Worm (Caenorhabditis elegans) whole organism, L1 larva: Measurements from ENCODE around the gene srh-271.

ENCODE experiments used
- C16A3.4 ChIP-seq: fragments of 150-350 bp; optimal IDR thresholded peaks from 2 replicates; lab custom pipeline; 2014; ENCODE audit warnings: missing biosample characterization, missing genetic modification characterization
- Y116A8C.19 ChIP-seq: sonication (generic microtip); optimal IDR thresholded peaks from 2 replicates; lab custom pipeline; 2016; ENCODE audit warnings: missing compliant biosample characterization, missing genetic modification characterization, borderline replicate concordance
- aly-2 ChIP-seq: fragments of 150-350 bp; optimal IDR thresholded peaks from 2 replicates; lab custom pipeline; 2014; ENCODE audit warnings: missing biosample characterization, missing genetic modification characterization
- ceh-63 ChIP-seq: fragments of 200-800 bp; sonication (Bioruptor generic); optimal IDR thresholded peaks from 2 replicates; lab custom pipeline; 2018; ENCODE audit warnings: mild to moderate bottlenecking, missing genetic modification characterization, missing compliant biosample characterization
- ceh-8 ChIP-seq: fragments of 200-800 bp; sonication (Bioruptor generic); optimal IDR thresholded peaks from 2 replicates; lab custom pipeline; 2018; ENCODE audit warnings: mild to moderate bottlenecking, missing genetic modification characterization, moderate library complexity, missing compliant biosample characterization
- ceh-90 ChIP-seq: sonication (generic microtip); optimal IDR thresholded peaks from 2 replicates; lab custom pipeline; 2016; ENCODE audit warnings: missing genetic modification characterization, missing compliant biosample characterization
- ces-1 ChIP-seq: fragments of 150-350 bp; optimal IDR thresholded peaks from 2 replicates; lab custom pipeline; 2014; ENCODE audit warnings: missing biosample characterization, missing genetic modification reagents, missing genetic modification characterization
- dpl-1 ChIP-seq, 3 experiments: fragments of 150-350 bp in 2 of 3; sonication (generic microtip) in 1 of 3; optimal IDR thresholded peaks; 2 replicates each; lab custom pipeline; 2014 to 2017; ENCODE audit warnings: missing biosample characterization in 3 of 3, missing genetic modification characterization in 3 of 3, missing genetic modification reagents in 3 of 3
- dsc-1 ChIP-seq: sonication (generic microtip); optimal IDR thresholded peaks from 2 replicates; lab custom pipeline; 2016; ENCODE audit warnings: mild to moderate bottlenecking, missing genetic modification characterization, missing compliant biosample characterization
- efl-1 ChIP-seq, 4 experiments: fragments of 150-350 bp; optimal IDR thresholded peaks in 3 of 4; peaks in 1 of 4; 1 replicate in 1 of 4; 2 replicates in 3 of 4; lab custom pipeline; 2014; ENCODE audit warnings: missing biosample characterization in 2 of 4, missing genetic modification characterization in 2 of 4, missing genetic modification reagents in 2 of 4
- efl-3 ChIP-seq: fragments of 200-800 bp; sonication (Bioruptor generic); optimal IDR thresholded peaks from 2 replicates; lab custom pipeline; 2018; ENCODE audit warnings: mild to moderate bottlenecking, missing genetic modification characterization, missing compliant biosample characterization
- egl-27 ChIP-seq, 2 experiments: fragments of 150-350 bp in 1 of 2; sonication (generic microtip); optimal IDR thresholded peaks; 3 replicates each; lab custom pipeline; 2017 to 2018; ENCODE audit warnings: missing biosample characterization in 2 of 2, missing genetic modification characterization in 2 of 2, missing genetic modification reagents in 2 of 2
- elt-2 ChIP-seq: sonication (generic microtip); optimal IDR thresholded peaks from 2 replicates; lab custom pipeline; 2016; ENCODE audit warnings: missing genetic modification characterization, mild to moderate bottlenecking, inconsistent platforms, missing compliant biosample characterization, missing genetic modification reagents
- elt-3 ChIP-seq, 6 experiments: fragments of 150-350 bp in 1 of 6; sonication (generic microtip); optimal IDR thresholded peaks; 2 replicates each; lab custom pipeline; 2017 to 2018; ENCODE audit warnings: missing biosample characterization in 6 of 6, missing genetic modification characterization in 6 of 6, inconsistent platforms in 1 of 6
- ets-5 ChIP-seq: fragments of 200-800 bp; sonication (Bioruptor generic); IDR thresholded peaks from 2 replicates; pipeline ENCODE4 v1.3.6; 2022; ENCODE audit warnings: missing genetic modification characterization, missing compliant biosample characterization
- fkh-10 ChIP-seq: sonication (generic microtip); optimal IDR thresholded peaks from 2 replicates; lab custom pipeline; 2017; ENCODE audit warnings: missing biosample characterization, missing genetic modification reagents, missing genetic modification characterization
- fkh-4 ChIP-seq: sonication (generic microtip); optimal IDR thresholded peaks from 2 replicates; lab custom pipeline; 2016; ENCODE audit warnings: missing compliant biosample characterization, missing genetic modification characterization, borderline replicate concordance
- fos-1 ChIP-seq: fragments of 150-350 bp; optimal IDR thresholded peaks from 2 replicates; lab custom pipeline; 2014; ENCODE audit warnings: missing biosample characterization, missing genetic modification characterization
- irx-1 ChIP-seq: sonication (generic microtip); optimal IDR thresholded peaks from 2 replicates; lab custom pipeline; 2016; ENCODE audit warnings: missing genetic modification characterization, missing compliant biosample characterization
- jun-1 ChIP-seq: fragments of 150-350 bp; optimal IDR thresholded peaks from 2 replicates; lab custom pipeline; 2014; ENCODE audit warnings: missing biosample characterization, missing genetic modification reagents, missing genetic modification characterization
- lin-13 ChIP-seq: fragments of 150-350 bp; optimal IDR thresholded peaks from 2 replicates; lab custom pipeline; 2014; ENCODE audit warnings: missing biosample characterization, missing genetic modification reagents, missing genetic modification characterization
- lin-14 ChIP-seq: fragments of 200-800 bp; sonication (Bioruptor generic); optimal IDR thresholded peaks from 2 replicates; lab custom pipeline; 2018; ENCODE audit warnings: mild to moderate bottlenecking, missing genetic modification characterization, moderate library complexity, missing compliant biosample characterization
- lin-15B ChIP-seq: fragments of 150-350 bp; sonication (generic microtip); optimal IDR thresholded peaks from 3 replicates; lab custom pipeline; 2014; ENCODE audit warnings: missing biosample characterization, missing genetic modification characterization
- lin-35 ChIP-seq, 2 experiments: fragments of 150-350 bp; optimal IDR thresholded peaks; 2 replicates each; lab custom pipeline; 2014; ENCODE audit warnings: missing biosample characterization in 2 of 2, missing genetic modification characterization in 2 of 2, missing genetic modification reagents in 2 of 2
- lir-3 ChIP-seq: sonication (generic microtip); optimal IDR thresholded peaks from 2 replicates; lab custom pipeline; 2016; ENCODE audit warnings: mild to moderate bottlenecking, missing genetic modification characterization, moderate library complexity, missing compliant biosample characterization; ENCODE audit not compliant: poor library complexity
- lsy-2 ChIP-seq, 2 experiments: fragments of 150-350 bp; optimal IDR thresholded peaks; 2 replicates each; lab custom pipeline; 2014; ENCODE audit warnings: missing biosample characterization in 2 of 2, missing genetic modification characterization in 2 of 2
- mef-2 ChIP-seq: fragments of 150-350 bp; optimal IDR thresholded peaks from 2 replicates; lab custom pipeline; 2014; ENCODE audit warnings: missing biosample characterization, missing genetic modification characterization
- mep-1 ChIP-seq: fragments of 150-350 bp; optimal IDR thresholded peaks from 2 replicates; lab custom pipeline; 2014; ENCODE audit warnings: missing biosample characterization, missing genetic modification characterization
- nhr-19 ChIP-seq: fragments of 200-800 bp; sonication (Bioruptor generic); conservative IDR thresholded peaks from 2 replicates; pipeline ENCODE4 v1.3.6; 2022; ENCODE audit warnings: missing genetic modification characterization, missing compliant biosample characterization
- nhr-20 ChIP-seq: sonication (generic microtip); optimal IDR thresholded peaks from 2 replicates; lab custom pipeline; 2016; ENCODE audit warnings: mild to moderate bottlenecking, missing genetic modification characterization, missing compliant biosample characterization
- nhr-237 ChIP-seq: fragments of 150-350 bp; optimal IDR thresholded peaks from 2 replicates; lab custom pipeline; 2014; ENCODE audit warnings: missing biosample characterization, missing genetic modification characterization
- nhr-71 ChIP-seq: sonication (generic microtip); optimal IDR thresholded peaks from 2 replicates; lab custom pipeline; 2016; ENCODE audit warnings: mild to moderate bottlenecking, missing genetic modification characterization, moderate library complexity, missing compliant biosample characterization
- nhr-84 ChIP-seq: sonication (generic microtip); optimal IDR thresholded peaks from 2 replicates; lab custom pipeline; 2017; ENCODE audit warnings: missing biosample characterization, missing genetic modification characterization
- nhr-85 ChIP-seq: sonication (generic microtip); peaks from one replicate; lab custom pipeline; 2016; ENCODE audit warnings: missing genetic modification characterization, inconsistent platforms, missing compliant biosample characterization
- nhr-90 ChIP-seq: sonication (generic microtip); optimal IDR thresholded peaks from 2 replicates; lab custom pipeline; 2016; ENCODE audit warnings: mild to moderate bottlenecking, missing genetic modification characterization, missing compliant biosample characterization; ENCODE audit not compliant: poor library complexity
- pag-3 ChIP-seq: sonication (generic microtip); optimal IDR thresholded peaks from 2 replicates; lab custom pipeline; 2017; ENCODE audit warnings: missing genetic modification characterization, mild to moderate bottlenecking, missing compliant biosample characterization, antibody characterized with exemption, borderline replicate concordance; ENCODE audit not compliant: insufficient read depth
- pax-3 ChIP-seq: fragments of 200-800 bp; sonication (Bioruptor generic); optimal IDR thresholded peaks from 2 replicates; lab custom pipeline; 2018; ENCODE audit warnings: mild to moderate bottlenecking, missing genetic modification characterization, moderate library complexity, missing compliant biosample characterization
- pqm-1 ChIP-seq: sonication (generic microtip); optimal IDR thresholded peaks from 3 replicates; lab custom pipeline; 2017; ENCODE audit warnings: missing biosample characterization, missing genetic modification characterization
- rnt-1 ChIP-seq: sonication (generic microtip); optimal IDR thresholded peaks from 2 replicates; lab custom pipeline; 2016; ENCODE audit warnings: mild to moderate bottlenecking, missing genetic modification characterization, moderate library complexity, missing compliant biosample characterization
- snpc-4 ChIP-seq: fragments of 150-350 bp; optimal IDR thresholded peaks from 2 replicates; lab custom pipeline; 2014; ENCODE audit warnings: missing biosample characterization, missing genetic modification characterization
- sptf-1 ChIP-seq: fragments of 150-350 bp; optimal IDR thresholded peaks from 2 replicates; lab custom pipeline; 2014; ENCODE audit warnings: missing biosample characterization, missing genetic modification characterization
- sup-37 ChIP-seq: fragments of 200-800 bp; sonication (Bioruptor generic); optimal IDR thresholded peaks from 2 replicates; lab custom pipeline; 2018; ENCODE audit warnings: mild to moderate bottlenecking, missing genetic modification characterization, missing compliant biosample characterization
- swsn-7 ChIP-seq: sonication (generic microtip); optimal IDR thresholded peaks from 2 replicates; lab custom pipeline; 2016; ENCODE audit warnings: missing genetic modification characterization, missing compliant biosample characterization
- tbx-2 ChIP-seq: sonication (generic microtip); optimal IDR thresholded peaks from 2 replicates; lab custom pipeline; 2016; ENCODE audit warnings: missing genetic modification characterization, missing compliant biosample characterization
- unc-130 ChIP-seq: fragments of 150-350 bp; optimal IDR thresholded peaks from 2 replicates; lab custom pipeline; 2017; ENCODE audit warnings: missing biosample characterization, missing genetic modification characterization, inconsistent platforms
- unc-30 ChIP-seq: sonication (generic microtip); optimal IDR thresholded peaks from 2 replicates; lab custom pipeline; 2017; ENCODE audit warnings: missing biosample characterization, missing genetic modification characterization
- unc-62 ChIP-seq: fragments of 150-350 bp; optimal IDR thresholded peaks from 2 replicates; lab custom pipeline; 2014; ENCODE audit warnings: missing biosample characterization, missing genetic modification reagents, missing genetic modification characterization
- unc-98 ChIP-seq: fragments of 200-800 bp; sonication (Bioruptor generic); IDR thresholded peaks from 2 replicates; pipeline ENCODE4 v1.3.6; 2022; ENCODE audit warnings: missing genetic modification characterization, missing compliant biosample characterization
- zag-1 ChIP-seq: fragments of 150-350 bp; optimal IDR thresholded peaks from 2 replicates; lab custom pipeline; 2014; ENCODE audit warnings: missing biosample characterization, missing genetic modification characterization
- zip-4 ChIP-seq: fragments of 200-800 bp; sonication (Bioruptor generic); optimal IDR thresholded peaks from 2 replicates; lab custom pipeline; 2018; ENCODE audit warnings: mild to moderate bottlenecking, missing genetic modification characterization, moderate library complexity, missing compliant biosample characterization
- ztf-11 ChIP-seq, 2 experiments: sonication (generic microtip); optimal IDR thresholded peaks; 2 replicates each; lab custom pipeline; 2016 to 2017; ENCODE audit warnings: missing genetic modification characterization in 2 of 2, missing biosample characterization in 1 of 2, missing compliant biosample characterization in 1 of 2

srh-271 gene

ce11 chrV:2600543-2600942 is 21.2 kb downstream of the srh-271 start (continued):
- peak; percentile 31 for TF ChIP-seq fkh-10
- no peak for TF ChIP-seq egl-27 (tag; optimal IDR thresholded peaks at IDR 0.05; lab: Kevin White, UChicago)
- no peak for TF ChIP-seq pqm-1 (tag; lab: Kevin White, UChicago)
- peak; percentile 88 for TF ChIP-seq lir-3 (tag; lab: Kevin White, UChicago)
- no peak for TF ChIP-seq Y116A8C.19 (tag; lab: Kevin White, UChicago)
- TF ChIP-seq lin-14 (GFP tag; lab: Kevin White, UChicago): peak; percentile 92
- TF ChIP-seq elt-3 (tag; optimal IDR thresholded peaks at IDR 0.05; lab: Kevin White, UChicago): peak in 1 of 6 experiments; percentile 1
- peak; percentile 90 for TF ChIP-seq irx-1 (tag; lab: Kevin White, UChicago)
- TF ChIP-seq ceh-8 (GFP tag; lab: Kevin White, UChicago): peak; percentile 84
- TF ChIP-seq snpc-4 (tag; lab: Kevin White, UChicago): peak; percentile 71
- peak; percentile 90 for TF ChIP-seq nhr-90 (tag; lab: Kevin White, UChicago)
- peak; percentile 69 for TF ChIP-seq sup-37
- TF ChIP-seq fkh-4 (tag; lab: Kevin White, UChicago): peak; percentile 86
- peak; percentile 99 for TF ChIP-seq efl-1 (optimal IDR thresholded peaks at IDR 0.05; lab: Kevin White, UChicago)
- TF ChIP-seq efl-1 (GFP tag; optimal IDR thresholded peaks at IDR 0.05 in 1 of 2; lab: Kevin White, UChicago): peak; percentile 97 to 100
- peak; percentile 95 for TF ChIP-seq nhr-85 (tag; lab: Kevin White, UChicago)
- peak; percentile 74 for TF ChIP-seq ceh-90 (tag; lab: Kevin White, UChicago)
- TF ChIP-seq jun-1: peak; percentile 70
- TF ChIP-seq efl-3 (GFP tag; lab: Kevin White, UChicago): peak; percentile 2
- TF ChIP-seq unc-62 (GFP tag; lab: Kevin White, UChicago): no peak
- TF ChIP-seq unc-98 (GFP tag; lab: Robert Waterston, UW): peak; percentile 89
- TF ChIP-seq nhr-71: peak; percentile 97
- peak; percentile 96 to 99 for TF ChIP-seq lin-35 (GFP tag; optimal IDR thresholded peaks at IDR 0.05; lab: Kevin White, UChicago)
- peak; percentile 98 for TF ChIP-seq nhr-19 (GFP tag; lab: Robert Waterston, UW)
- TF ChIP-seq mef-2: no peak
- peak; percentile 94 for TF ChIP-seq nhr-20 (tag; lab: Kevin White, UChicago)
- no peak for TF ChIP-seq ces-1 (GFP tag; lab: Kevin White, UChicago)
- peak; percentile 71 for TF ChIP-seq C16A3.4
- TF ChIP-seq ceh-63 (GFP tag; lab: Kevin White, UChicago): peak; percentile 60
- peak in 1 of 2 experiments; percentile 76 for TF ChIP-seq ztf-11 (tag; optimal IDR thresholded peaks at IDR 0.05; lab: Kevin White, UChicago)
- no peak for TF ChIP-seq unc-30 (tag; lab: Kevin White, UChicago)
- TF ChIP-seq sptf-1 (tag; lab: Kevin White, UChicago): no peak
- no peak for TF ChIP-seq nhr-84 (tag; lab: Kevin White, UChicago)
- peak; percentile 63 for TF ChIP-seq nhr-237 (tag; lab: Kevin White, UChicago)
- no peak for TF ChIP-seq aly-2 (tag; lab: Kevin White, UChicago)
- TF ChIP-seq lsy-2 (tag; optimal IDR thresholded peaks at IDR 0.05; lab: Kevin White, UChicago): peak; percentile 87
- no peak for TF ChIP-seq zag-1 (tag; lab: Kevin White, UChicago)
- peak; percentile 65 for TF ChIP-seq lin-13 (GFP tag; lab: Kevin White, UChicago)
- peak; percentile 52; the same call in 1 of the 2 replicates for TF ChIP-seq ets-5 (GFP tag; lab: Robert Waterston, UW)
- TF ChIP-seq dpl-1 (GFP tag; optimal IDR thresholded peaks at IDR 0.05; lab: Kevin White, UChicago): peak; percentile 92 to 99 (median 97)
- peak; percentile 94 for TF ChIP-seq swsn-7 (tag; lab: Kevin White, UChicago)
- TF ChIP-seq pax-3: peak; percentile 92
- peak; percentile 74 for TF ChIP-seq zip-4
- TF ChIP-seq fos-1 (tag; lab: Kevin White, UChicago): peak; percentile 52
- peak; percentile 68 for TF ChIP-seq lin-15B (tag; lab: Kevin White, UChicago)
- no peak for TF ChIP-seq pag-3 (tag; lab: Kevin White, UChicago)
- peak; percentile 84 for TF ChIP-seq mep-1
- TF ChIP-seq unc-130 (tag; lab: Kevin White, UChicago): peak; percentile 21
- TF ChIP-seq elt-2 (tag; lab: Kevin White, UChicago): peak; percentile 79
- peak; percentile 95 for TF ChIP-seq dsc-1 (tag; lab: Kevin White, UChicago)
- TF ChIP-seq tbx-2 (tag; lab: Kevin White, UChicago): peak; percentile 94
- TF ChIP-seq rnt-1 (tag; lab: Kevin White, UChicago): peak; percentile 93
